Worm (Caenorhabditis elegans) whole organism, early embryonic: Measurements from ENCODE around the gene T28D9.11.

Experiments used
- B0310.2 ChIP-seq: sonication (generic microtip); optimal IDR thresholded peaks from 2 replicates; lab custom pipeline; 2016; ENCODE audit warnings: mild to moderate bottlenecking, missing genetic modification characterization, missing compliant biosample characterization
- ama-1 ChIP-seq: fragments of 150-350 bp; optimal IDR thresholded peaks from 2 replicates; lab custom pipeline; 2014
- ceh-13 ChIP-seq: fragments of 200-800 bp; sonication (Bioruptor generic); optimal IDR thresholded peaks from 2 replicates; lab custom pipeline; 2018; ENCODE audit warnings: mild to moderate bottlenecking, missing genetic modification characterization, missing compliant biosample characterization
- flt-1 ChIP-seq: fragments of 200-800 bp; sonication (Bioruptor generic); IDR thresholded peaks from 2 replicates; pipeline ENCODE4 v1.3.6; 2022; ENCODE audit warnings: missing genetic modification characterization, missing compliant biosample characterization
- hmbx-1 ChIP-seq: sonication (generic microtip); optimal IDR thresholded peaks from 2 replicates; lab custom pipeline; 2016; ENCODE audit warnings: mild to moderate bottlenecking, missing genetic modification characterization, missing compliant biosample characterization
- hnd-1 ChIP-seq: sonication (generic microtip); optimal IDR thresholded peaks from 2 replicates; lab custom pipeline; 2016; ENCODE audit warnings: missing genetic modification characterization, missing compliant biosample characterization
- pes-1 ChIP-seq: fragments of 200-800 bp; sonication (Bioruptor generic); IDR thresholded peaks from 2 replicates; pipeline ENCODE4 v1.3.6; 2022; ENCODE audit warnings: missing genetic modification reagents, missing genetic modification characterization, missing compliant biosample characterization
- scrt-1 ChIP-seq: fragments of 200-800 bp; sonication (Bioruptor generic); IDR thresholded peaks from 2 replicates; pipeline ENCODE4 v1.3.6; 2022; ENCODE audit warnings: missing genetic modification characterization, missing compliant biosample characterization
- sea-1 ChIP-seq: fragments of 200-800 bp; sonication (Bioruptor generic); conservative IDR thresholded peaks from 2 replicates; pipeline ENCODE4 v1.3.6; 2022; ENCODE audit warnings: missing genetic modification characterization, missing compliant biosample characterization
- tbx-37 ChIP-seq: fragments of 200-800 bp; sonication (Bioruptor generic); conservative IDR thresholded peaks from 2 replicates; pipeline ENCODE4 v1.3.6; 2022; ENCODE audit warnings: missing genetic modification reagents, missing genetic modification characterization, missing compliant biosample characterization

- no peak for TF ChIP-seq hnd-1 (tag; lab: Kevin White, UChicago)
- TF ChIP-seq ama-1 (lab: Kevin White, UChicago): no peak
- no peak for TF ChIP-seq flt-1
- no peak for TF ChIP-seq tbx-37 (GFP tag; lab: Robert Waterston, UW)
- TF ChIP-seq scrt-1 (GFP tag; lab: Robert Waterston, UW): no peak
- TF ChIP-seq ceh-13 (GFP tag; lab: Kevin White, UChicago): no peak
- no peak for TF ChIP-seq hmbx-1
- TF ChIP-seq B0310.2 (tag; lab: Kevin White, UChicago): no peak
- no peak for TF ChIP-seq pes-1
- no peak for TF ChIP-seq sea-1 (GFP tag; lab: Robert Waterston, UW)
These were observed 22.1 kb upstream of the T28D9.11 start, which contains the start of gene R05G9R.1 for ce11 chrII:6513911-6514310.
